Worm (Caenorhabditis elegans): Measurements from ENCODE around the gene T04C12.9.

DNA sequence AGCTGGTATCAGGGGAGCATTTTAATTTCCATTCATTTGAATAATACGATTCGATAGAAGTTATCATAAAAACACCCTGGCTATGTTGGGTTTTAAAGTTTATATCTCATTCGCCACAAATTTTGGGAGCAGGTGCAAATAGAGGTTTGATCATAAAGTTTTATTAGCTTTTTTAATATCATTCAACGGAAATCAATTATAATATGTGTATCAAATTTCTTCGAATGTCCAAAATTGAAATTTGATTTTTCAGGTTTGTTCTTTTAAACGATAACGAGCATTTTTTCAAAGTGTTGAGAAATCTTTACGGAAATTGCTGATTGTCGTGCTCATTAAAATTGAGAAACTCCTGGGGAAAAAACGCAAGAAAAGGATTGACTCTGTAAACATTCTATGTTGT is 14.3 kb downstream of the T04C12.9 start, which contains the start of gene srh-74:
- TF ChIP-seq lin-13 (GFP tag; optimal IDR thresholded peaks at IDR 0.05): no peak
- TF ChIP-seq nhr-28 (tag; optimal IDR thresholded peaks at IDR 0.05): no peak
- TF ChIP-seq snpc-4 (tag; optimal IDR thresholded peaks at IDR 0.05): no peak
- TF ChIP-seq sptf-1 (tag; optimal IDR thresholded peaks at IDR 0.05): no peak
- no peak for TF ChIP-seq aly-2 (tag; optimal IDR thresholded peaks at IDR 0.05)
- no peak for TF ChIP-seq fkh-10 (GFP tag; optimal IDR thresholded peaks at IDR 0.05)
- no peak for TF ChIP-seq unc-86 (tag; optimal IDR thresholded peaks at IDR 0.05)
- no peak for TF ChIP-seq efl-1 (optimal IDR thresholded peaks at IDR 0.05)
- no peak for TF ChIP-seq efl-1 (GFP tag; optimal IDR thresholded peaks at IDR 0.05 in 1 of 2)
- no peak for TF ChIP-seq ceh-82 (tag; optimal IDR thresholded peaks at IDR 0.05)
- no peak for TF ChIP-seq sox-4 (tag; optimal IDR thresholded peaks at IDR 0.05)
- TF ChIP-seq ztf-4 (tag; optimal IDR thresholded peaks at IDR 0.05): no peak

Data from whole organism, L1 larva.